Worm (Caenorhabditis elegans): Measurements from ENCODE around the gene C07C7.1.

ce11 chrIV:9140172-9140805, 44.4 kb upstream of the C07C7.1 start:
- TF ChIP-seq R02D3.7 (tag; optimal IDR thresholded peaks at IDR 0.05) (no peak), nhr-42 (GFP tag; IDR thresholded peaks at IDR 0.05) (no peak), Y5F2A.4 (GFP tag; optimal IDR thresholded peaks at IDR 0.05) (no peak), duxl-1 (tag; optimal IDR thresholded peaks at IDR 0.05; ENCODE audit: poor library complexity) (no peak), Y48G9A.11 (GFP tag; IDR thresholded peaks at IDR 0.05) (no peak)

Measured in whole organism, L4 larva.